Fruit fly (Drosophila melanogaster) whole organism, adult: ENCODE data around the gene Elo68alpha.

Source experiments
- CG11617 ChIP-seq: fragments of 200-800 bp; sonication (Bioruptor generic); optimal IDR thresholded peaks from 2 replicates; lab custom pipeline; 2017; ENCODE audit warnings: mild to moderate bottlenecking, missing biosample characterization, missing genetic modification reagents, missing genetic modification characterization
- CG5204 ChIP-seq: fragments of 200-800 bp; sonication (Bioruptor generic); optimal IDR thresholded peaks from 2 replicates; lab custom pipeline; 2016; ENCODE audit warnings: missing biosample characterization, missing genetic modification characterization
- CG7045 ChIP-seq: fragments of 200-800 bp; sonication (Bioruptor generic); optimal IDR thresholded peaks from 2 replicates; lab custom pipeline; 2017; ENCODE audit warnings: missing biosample characterization, mild to moderate bottlenecking, missing genetic modification characterization
- CG7101 ChIP-seq: fragments of 200-800 bp; sonication (Bioruptor generic); optimal IDR thresholded peaks from 2 replicates; lab custom pipeline; 2018; ENCODE audit warnings: missing biosample characterization, mild to moderate bottlenecking, missing genetic modification characterization, moderate library complexity
- Clk ChIP-seq: fragments of 200-800 bp; sonication (Bioruptor generic); optimal IDR thresholded peaks from 2 replicates; lab custom pipeline; 2017; ENCODE audit warnings: missing biosample characterization, missing genetic modification characterization
- Hr96 ChIP-seq: fragments of 200-800 bp; sonication (Bioruptor generic); optimal IDR thresholded peaks from 2 replicates; lab custom pipeline; 2016; ENCODE audit warnings: missing biosample characterization, missing genetic modification characterization
- Mnt ChIP-seq: fragments of 200-800 bp; sonication (Bioruptor generic); optimal IDR thresholded peaks from 2 replicates; lab custom pipeline; 2016; ENCODE audit warnings: missing biosample characterization, mild to moderate bottlenecking, missing genetic modification characterization
- bab1 ChIP-seq: fragments of 200-800 bp; sonication (Bioruptor generic); optimal IDR thresholded peaks from 3 replicates; lab custom pipeline; 2019; ENCODE audit warnings: missing biosample characterization, mild to moderate bottlenecking, missing genetic modification characterization, moderate library complexity
- kay ChIP-seq: fragments of 200-800 bp; sonication (Bioruptor generic); peaks from one replicate; lab custom pipeline; 2016; ENCODE audit warnings: missing biosample characterization, missing genetic modification characterization, borderline replicate concordance
- ovo ChIP-seq: fragments of 200-800 bp; sonication (Bioruptor generic); optimal IDR thresholded peaks from 2 replicates; lab custom pipeline; 2016; ENCODE audit warnings: missing biosample characterization, missing genetic modification characterization

- no peak for TF ChIP-seq CG11617 (GFP tag; lab: Kevin White, UChicago)
- TF ChIP-seq CG7045 (GFP tag; lab: Kevin White, UChicago) = no peak
- no peak for TF ChIP-seq kay (GFP tag; lab: Kevin White, UChicago)
- no peak for TF ChIP-seq CG7101 (tag; lab: Kevin White, UChicago)
- TF ChIP-seq CG5204 (GFP tag; lab: Kevin White, UChicago) = no peak
- no peak for TF ChIP-seq Clk
- TF ChIP-seq ovo (GFP tag; lab: Kevin White, UChicago) = no peak
- no peak for TF ChIP-seq Hr96 (GFP tag; lab: Kevin White, UChicago)
- TF ChIP-seq bab1 (GFP tag; lab: Kevin White, UChicago) = no peak
- peak; percentile 73 for TF ChIP-seq Mnt (GFP tag; lab: Kevin White, UChicago)
These were observed 17.0 kb downstream of the Elo68alpha start for dm6 chr3L:11085810-11086209.
